Worm (Caenorhabditis elegans) whole organism, early embryonic: ENCODE data around the gene tric-1B.2.

Experiments used
- B0310.2 ChIP-seq: sonication (generic microtip); optimal IDR thresholded peaks from 2 replicates; lab custom pipeline; 2016; ENCODE audit warnings: mild to moderate bottlenecking, missing genetic modification characterization, missing compliant biosample characterization
- F13C5.2 ChIP-seq: sonication (generic microtip); optimal IDR thresholded peaks from 2 replicates; lab custom pipeline; 2017; ENCODE audit warnings: mild to moderate bottlenecking, missing genetic modification characterization, inconsistent platforms, missing compliant biosample characterization
- aly-1 ChIP-seq: sonication (generic microtip); optimal IDR thresholded peaks from 2 replicates; lab custom pipeline; 2016; ENCODE audit warnings: missing genetic modification characterization, missing compliant biosample characterization
- ama-1 ChIP-seq: fragments of 150-350 bp; optimal IDR thresholded peaks from 2 replicates; lab custom pipeline; 2014
- ceh-13 ChIP-seq: fragments of 200-800 bp; sonication (Bioruptor generic); optimal IDR thresholded peaks from 2 replicates; lab custom pipeline; 2018; ENCODE audit warnings: mild to moderate bottlenecking, missing genetic modification characterization, missing compliant biosample characterization
- flt-1 ChIP-seq: fragments of 200-800 bp; sonication (Bioruptor generic); IDR thresholded peaks from 2 replicates; pipeline ENCODE4 v1.3.6; 2022; ENCODE audit warnings: missing genetic modification characterization, missing compliant biosample characterization
- hmbx-1 ChIP-seq: sonication (generic microtip); optimal IDR thresholded peaks from 2 replicates; lab custom pipeline; 2016; ENCODE audit warnings: mild to moderate bottlenecking, missing genetic modification characterization, missing compliant biosample characterization
- hnd-1 ChIP-seq: sonication (generic microtip); optimal IDR thresholded peaks from 2 replicates; lab custom pipeline; 2016; ENCODE audit warnings: missing genetic modification characterization, missing compliant biosample characterization
- pes-1 ChIP-seq: fragments of 200-800 bp; sonication (Bioruptor generic); IDR thresholded peaks from 2 replicates; pipeline ENCODE4 v1.3.6; 2022; ENCODE audit warnings: missing genetic modification reagents, missing genetic modification characterization, missing compliant biosample characterization
- scrt-1 ChIP-seq: fragments of 200-800 bp; sonication (Bioruptor generic); IDR thresholded peaks from 2 replicates; pipeline ENCODE4 v1.3.6; 2022; ENCODE audit warnings: missing genetic modification characterization, missing compliant biosample characterization
- tbx-37 ChIP-seq: fragments of 200-800 bp; sonication (Bioruptor generic); conservative IDR thresholded peaks from 2 replicates; pipeline ENCODE4 v1.3.6; 2022; ENCODE audit warnings: missing genetic modification reagents, missing genetic modification characterization, missing compliant biosample characterization
- tra-4 ChIP-seq: sonication (generic microtip); optimal IDR thresholded peaks from 2 replicates; lab custom pipeline; 2017; ENCODE audit warnings: missing genetic modification characterization, missing compliant biosample characterization

DNA sequence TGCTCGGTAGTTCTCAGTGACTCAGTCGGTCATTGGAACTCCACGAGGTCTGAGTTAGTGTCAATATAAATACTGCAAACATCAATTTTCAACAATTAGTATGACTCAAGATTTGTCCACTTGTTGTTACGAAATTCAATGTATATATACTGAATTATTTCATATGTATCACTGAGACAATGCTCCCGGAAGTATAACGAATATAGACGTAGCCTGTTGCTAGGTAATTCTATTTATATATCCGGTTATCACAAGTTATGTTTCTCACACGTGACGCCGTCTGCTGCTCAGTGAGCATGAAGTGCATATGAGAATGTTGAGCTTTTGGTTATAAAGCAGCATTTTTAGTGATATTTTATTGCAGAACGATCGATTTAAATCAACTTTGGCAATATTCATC is 18.6 kb downstream of the tric-1B.2 start:
- TF ChIP-seq flt-1 (GFP tag; lab: Robert Waterston, UW) (no peak), scrt-1 (GFP tag; lab: Robert Waterston, UW) (no peak), ama-1 (lab: Kevin White, UChicago) (no peak), pes-1 (GFP tag; lab: Robert Waterston, UW) (no peak), tra-4 (no peak), hnd-1 (tag; lab: Kevin White, UChicago) (no peak), tbx-37 (GFP tag; lab: Robert Waterston, UW) (no peak), B0310.2 (no peak), ceh-13 (GFP tag; lab: Kevin White, UChicago) (no peak), hmbx-1 (tag; lab: Kevin White, UChicago) (no peak), aly-1 (no peak), F13C5.2 (no peak)
